Worm (Caenorhabditis elegans) whole organism, late embryonic: ENCODE measurements around the gene F33G12.3.
A peak's percentile ranks its signal among the peaks of the same experiment; 100 is the strongest.

Experiments
- C08G9.2 ChIP-seq: sonication (generic microtip); optimal IDR thresholded peaks from 2 replicates; lab custom pipeline; 2016; ENCODE audit warnings: mild to moderate bottlenecking, missing genetic modification characterization, moderate library complexity, missing compliant biosample characterization
- C38D4.7 ChIP-seq: fragments of 200-800 bp; sonication (Bioruptor generic); optimal IDR thresholded peaks from 2 replicates; lab custom pipeline; 2018; ENCODE audit warnings: mild to moderate bottlenecking, missing genetic modification characterization, moderate library complexity, missing compliant biosample characterization
- F13H6.1 ChIP-seq: sonication (generic microtip); optimal IDR thresholded peaks from 2 replicates; lab custom pipeline; 2016; ENCODE audit warnings: missing genetic modification characterization, missing compliant biosample characterization
- K09A11.1 ChIP-seq: sonication (generic microtip); optimal IDR thresholded peaks from 2 replicates; lab custom pipeline; 2017; ENCODE audit warnings: antibody characterized with exemption, mild to moderate bottlenecking, missing genetic modification characterization, missing compliant biosample characterization; ENCODE audit not compliant: insufficient read depth
- T23F11.4 ChIP-seq: fragments of 200-800 bp; sonication (Bioruptor generic); optimal IDR thresholded peaks from 2 replicates; lab custom pipeline; 2018; ENCODE audit warnings: mild to moderate bottlenecking, missing genetic modification characterization, missing compliant biosample characterization
- Y22D7AL.16 ChIP-seq: sonication (generic microtip); optimal IDR thresholded peaks from 2 replicates; lab custom pipeline; 2016; ENCODE audit warnings: missing genetic modification characterization, missing compliant biosample characterization
- ceh-14 ChIP-seq: sonication (generic microtip); optimal IDR thresholded peaks from 2 replicates; lab custom pipeline; 2016; ENCODE audit warnings: missing genotype, missing genetic modification characterization, missing compliant biosample characterization
- ceh-18 ChIP-seq: sonication (generic microtip); optimal IDR thresholded peaks from 2 replicates; lab custom pipeline; 2016; ENCODE audit warnings: missing genetic modification characterization, missing compliant biosample characterization
- ceh-2 ChIP-seq: sonication (generic microtip); optimal IDR thresholded peaks from 2 replicates; lab custom pipeline; 2016; ENCODE audit warnings: missing genotype, missing genetic modification characterization, missing compliant biosample characterization
- ceh-30 ChIP-seq: fragments of 150-350 bp; optimal IDR thresholded peaks from 2 replicates; lab custom pipeline; 2014; ENCODE audit warnings: missing biosample characterization, missing genetic modification characterization
- ceh-6 ChIP-seq: fragments of 200-800 bp; sonication (Bioruptor generic); optimal IDR thresholded peaks from 2 replicates; lab custom pipeline; 2018; ENCODE audit warnings: mild to moderate bottlenecking, missing genetic modification characterization, missing compliant biosample characterization
- dmd-4 ChIP-seq: sonication (generic microtip); optimal IDR thresholded peaks from 2 replicates; lab custom pipeline; 2016; ENCODE audit warnings: borderline replicate concordance, missing genetic modification characterization, missing compliant biosample characterization
- elt-2 ChIP-seq: sonication (generic microtip); optimal IDR thresholded peaks from 2 replicates; lab custom pipeline; 2016; ENCODE audit warnings: missing genetic modification reagents, missing genetic modification characterization, missing compliant biosample characterization
- elt-4 ChIP-seq: sonication (generic microtip); optimal IDR thresholded peaks from 2 replicates; lab custom pipeline; 2016; ENCODE audit warnings: missing genetic modification characterization, missing compliant biosample characterization
- ets-4 ChIP-seq: sonication (generic microtip); optimal IDR thresholded peaks from 2 replicates; lab custom pipeline; 2016; ENCODE audit warnings: missing genetic modification characterization, missing compliant biosample characterization
- fax-1 ChIP-seq: sonication (generic microtip); optimal IDR thresholded peaks from 2 replicates; lab custom pipeline; 2016; ENCODE audit warnings: missing genotype, missing genetic modification characterization, missing compliant biosample characterization
- fkh-10 ChIP-seq: fragments of 150-350 bp; optimal IDR thresholded peaks from 2 replicates; lab custom pipeline; 2014; ENCODE audit warnings: missing biosample characterization, missing genetic modification reagents, missing genetic modification characterization
- hlh-13 ChIP-seq: fragments of 200-800 bp; sonication (Bioruptor generic); optimal IDR thresholded peaks from 2 replicates; lab custom pipeline; 2018; ENCODE audit warnings: mild to moderate bottlenecking, missing genetic modification characterization, missing compliant biosample characterization
- hlh-15 ChIP-seq: sonication (generic microtip); optimal IDR thresholded peaks from 2 replicates; lab custom pipeline; 2016; ENCODE audit warnings: missing genetic modification characterization, missing compliant biosample characterization
- hlh-30 ChIP-seq: sonication (generic microtip); optimal IDR thresholded peaks from 2 replicates; lab custom pipeline; 2017; ENCODE audit warnings: antibody characterized with exemption, missing genetic modification characterization, missing compliant biosample characterization; ENCODE audit not compliant: insufficient read depth
- lim-6 ChIP-seq: sonication (generic microtip); optimal IDR thresholded peaks from 2 replicates; lab custom pipeline; 2016; ENCODE audit warnings: missing genetic modification characterization, missing compliant biosample characterization
- lin-11 ChIP-seq: fragments of 200-800 bp; sonication (Bioruptor generic); optimal IDR thresholded peaks from 2 replicates; lab custom pipeline; 2018; ENCODE audit warnings: mild to moderate bottlenecking, missing genetic modification characterization, missing compliant biosample characterization
- madf-2 ChIP-seq: sonication (generic microtip); optimal IDR thresholded peaks from 2 replicates; lab custom pipeline; 2017; ENCODE audit warnings: missing genetic modification characterization, missing compliant biosample characterization
- mec-3 ChIP-seq: sonication (generic microtip); optimal IDR thresholded peaks from 2 replicates; lab custom pipeline; 2016; ENCODE audit warnings: borderline replicate concordance, missing genetic modification characterization, missing compliant biosample characterization
- nfya-1 ChIP-seq: sonication (generic microtip); optimal IDR thresholded peaks from 2 replicates; lab custom pipeline; 2017; ENCODE audit warnings: missing genetic modification characterization, mild to moderate bottlenecking, missing compliant biosample characterization, antibody characterized with exemption, moderate library complexity
- nhr-232 ChIP-seq: sonication (generic microtip); optimal IDR thresholded peaks from 2 replicates; lab custom pipeline; 2016; ENCODE audit warnings: missing genetic modification characterization, missing compliant biosample characterization
- npax-4 ChIP-seq: sonication (generic microtip); optimal IDR thresholded peaks from 2 replicates; lab custom pipeline; 2016; ENCODE audit warnings: missing genetic modification characterization, missing compliant biosample characterization
- odd-2 ChIP-seq: sonication (generic microtip); optimal IDR thresholded peaks from 2 replicates; lab custom pipeline; 2017; ENCODE audit warnings: antibody characterized with exemption, mild to moderate bottlenecking, missing genetic modification characterization, missing compliant biosample characterization
- pag-3 ChIP-seq: sonication (generic microtip); optimal IDR thresholded peaks from 2 replicates; lab custom pipeline; 2016; ENCODE audit warnings: missing compliant biosample characterization, missing genetic modification characterization, borderline replicate concordance
- pat-9 ChIP-seq: fragments of 200-800 bp; sonication (Bioruptor generic); optimal IDR thresholded peaks from 2 replicates; lab custom pipeline; 2018; ENCODE audit warnings: mild to moderate bottlenecking, missing genetic modification characterization, moderate library complexity, missing compliant biosample characterization
- pax-1 ChIP-seq: fragments of 150-350 bp; optimal IDR thresholded peaks from 2 replicates; lab custom pipeline; 2014; ENCODE audit warnings: missing biosample characterization, missing genetic modification characterization
- pha-2 ChIP-seq: sonication (generic microtip); optimal IDR thresholded peaks from 2 replicates; lab custom pipeline; 2017; ENCODE audit warnings: mild to moderate bottlenecking, missing genetic modification characterization, missing compliant biosample characterization
- ref-2 ChIP-seq: sonication (generic microtip); optimal IDR thresholded peaks from 2 replicates; lab custom pipeline; 2016; ENCODE audit warnings: missing genetic modification characterization, missing compliant biosample characterization
- sdc-2 ChIP-seq: sonication (generic microtip); optimal IDR thresholded peaks from 2 replicates; lab custom pipeline; 2016; ENCODE audit warnings: missing genotype, missing genetic modification characterization, missing compliant biosample characterization
- sox-2 ChIP-seq: fragments of 200-800 bp; sonication (Bioruptor generic); IDR thresholded peaks from 2 replicates; pipeline ENCODE4 v1.3.6; 2022; ENCODE audit warnings: missing genetic modification reagents, missing genetic modification characterization, missing compliant biosample characterization
- syd-9 ChIP-seq: sonication (generic microtip); optimal IDR thresholded peaks from 2 replicates; lab custom pipeline; 2016; ENCODE audit warnings: mild to moderate bottlenecking, missing genetic modification characterization, moderate library complexity, missing compliant biosample characterization
- unc-42 ChIP-seq: sonication (generic microtip); optimal IDR thresholded peaks from 2 replicates; lab custom pipeline; 2016; ENCODE audit warnings: missing genotype, missing genetic modification characterization, missing compliant biosample characterization
- unc-55 ChIP-seq: sonication (generic microtip); optimal IDR thresholded peaks from 2 replicates; lab custom pipeline; 2017; ENCODE audit warnings: missing biosample characterization, missing genetic modification reagents, missing genetic modification characterization
- unc-86 ChIP-seq: sonication (generic microtip); optimal IDR thresholded peaks from 2 replicates; lab custom pipeline; 2016; ENCODE audit warnings: missing genetic modification characterization, missing compliant biosample characterization
- ztf-16 ChIP-seq: sonication (generic microtip); optimal IDR thresholded peaks from 2 replicates; lab custom pipeline; 2017; ENCODE audit warnings: missing genetic modification characterization, missing compliant biosample characterization

The F33G12.3 gene

DNA sequence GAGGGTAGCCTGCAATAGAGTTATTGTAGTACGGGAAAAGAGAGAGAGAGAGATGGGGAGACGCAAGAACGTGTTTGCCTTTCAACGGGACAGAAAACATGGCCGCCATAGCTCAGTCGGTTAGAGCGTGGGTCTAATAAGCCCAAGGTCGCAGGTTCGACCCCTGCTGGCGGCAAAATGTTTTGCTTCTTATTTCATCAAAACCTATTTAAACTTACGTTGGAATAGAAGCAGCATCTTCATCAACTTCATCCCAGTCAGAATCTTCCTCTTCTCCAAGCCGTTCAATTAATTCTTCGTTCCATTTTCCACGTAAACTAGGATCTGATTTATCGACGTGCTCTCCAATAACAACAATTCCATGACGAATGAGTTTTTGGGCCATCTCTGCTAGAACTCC lies 1.2 kb downstream of the F33G12.3 start (continued):
- TF ChIP-seq ceh-18 (tag; lab: Kevin White, UChicago), result peak; percentile 91
- TF ChIP-seq unc-55, result no peak
- TF ChIP-seq hlh-30 (tag; lab: Kevin White, UChicago), result no peak
- TF ChIP-seq ceh-6 (GFP tag; lab: Kevin White, UChicago), result peak; percentile 90
- peak; percentile 86 for TF ChIP-seq ceh-2 (tag; lab: Kevin White, UChicago)
- no peak for TF ChIP-seq lim-6
- TF ChIP-seq npax-4, result peak; percentile 73
- TF ChIP-seq unc-86, result peak; percentile 89
- peak; percentile 85 for TF ChIP-seq C38D4.7 (GFP tag; lab: Kevin White, UChicago)
- TF ChIP-seq nhr-232 (tag; lab: Kevin White, UChicago), result peak; percentile 87
- TF ChIP-seq dmd-4 (tag; lab: Kevin White, UChicago), result peak; percentile 55
- peak; percentile 15 for TF ChIP-seq pag-3 (tag; lab: Kevin White, UChicago)
- TF ChIP-seq pha-2 (tag; lab: Kevin White, UChicago), result peak; percentile 88
- TF ChIP-seq pax-1, result no peak
- peak; percentile 77 for TF ChIP-seq T23F11.4 (GFP tag; lab: Kevin White, UChicago)
- TF ChIP-seq ceh-30 (tag; lab: Kevin White, UChicago), result no peak
- TF ChIP-seq lin-11 (tag; lab: Kevin White, UChicago), result peak; percentile 75
- peak; percentile 54 for TF ChIP-seq sox-2 (GFP tag; lab: Robert Waterston, UW)
- TF ChIP-seq ztf-16 (tag; lab: Kevin White, UChicago), result peak; percentile 86
- TF ChIP-seq nfya-1 (tag; lab: Kevin White, UChicago), result peak; percentile 78
- TF ChIP-seq ceh-14 (tag; lab: Kevin White, UChicago), result peak; percentile 77
- peak; percentile 85 for TF ChIP-seq Y22D7AL.16 (tag; lab: Kevin White, UChicago)
- TF ChIP-seq madf-2, result peak; percentile 81
- TF ChIP-seq ets-4 (tag; lab: Kevin White, UChicago), result no peak
- TF ChIP-seq K09A11.1 (tag; lab: Kevin White, UChicago), result peak; percentile 78
- TF ChIP-seq elt-4 (tag; lab: Kevin White, UChicago), result peak; percentile 15
- TF ChIP-seq F13H6.1 (tag; lab: Kevin White, UChicago), result peak; percentile 86
- TF ChIP-seq ref-2 (tag; lab: Kevin White, UChicago), result peak; percentile 90
- TF ChIP-seq hlh-15, result peak; percentile 80
- TF ChIP-seq unc-42 (tag; lab: Kevin White, UChicago), result peak; percentile 78
- TF ChIP-seq elt-2 (tag; lab: Kevin White, UChicago), result peak; percentile 100
- peak; percentile 54 for TF ChIP-seq odd-2 (tag; lab: Kevin White, UChicago)

DNA sequence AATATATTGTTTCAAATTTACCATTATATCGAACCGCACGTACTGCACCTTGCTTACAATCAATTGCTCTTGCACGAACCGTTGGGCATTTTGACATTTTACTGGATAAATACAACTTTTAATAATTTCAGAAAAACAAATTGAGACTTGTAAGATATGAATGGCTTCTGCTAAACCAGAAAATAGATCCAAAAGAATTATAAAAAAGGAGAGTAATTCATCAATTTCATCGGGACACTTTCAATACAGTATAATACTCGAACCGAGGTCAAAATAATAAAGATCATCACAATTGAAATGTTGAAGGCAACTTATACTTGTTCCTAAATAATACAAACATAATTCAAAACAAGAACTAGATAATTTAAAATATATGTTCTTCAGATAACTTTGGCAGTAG lies 2.2 kb downstream of the F33G12.3 start, which contains the start of gene wdr-83:
Gene wdr-83 (minus strand): TSS at position 101 of the 400 bp plus-strand sequence.
- TF ChIP-seq mec-3 (tag; lab: Kevin White, UChicago), result no peak
- TF ChIP-seq pat-9 (tag; lab: Kevin White, UChicago), result no peak
- no peak for TF ChIP-seq madf-2
- no peak for TF ChIP-seq pag-3 (tag; lab: Kevin White, UChicago)
- no peak for TF ChIP-seq T23F11.4 (GFP tag; lab: Kevin White, UChicago)
- TF ChIP-seq C08G9.2, result no peak
- no peak for TF ChIP-seq npax-4
- TF ChIP-seq syd-9 (tag; lab: Kevin White, UChicago), result no peak
- no peak for TF ChIP-seq fkh-10 (GFP tag; lab: Kevin White, UChicago)
- TF ChIP-seq hlh-30 (tag; lab: Kevin White, UChicago), result no peak
- TF ChIP-seq sdc-2 (tag; lab: Kevin White, UChicago), result no peak
- TF ChIP-seq K09A11.1 (tag; lab: Kevin White, UChicago), result no peak
- no peak for TF ChIP-seq hlh-13 (GFP tag; lab: Kevin White, UChicago)
- no peak for TF ChIP-seq fax-1 (tag; lab: Kevin White, UChicago)
